Fruit fly (Drosophila melanogaster) whole organism, adult: ENCODE measurements around the gene dysc.
A peak's percentile ranks its signal among the peaks of the same experiment; 100 is the strongest.

Experiments
- CG12768 ChIP-seq: fragments of 200-800 bp; sonication (Bioruptor generic); optimal IDR thresholded peaks from 2 replicates; lab custom pipeline; 2017; ENCODE audit warnings: missing biosample characterization, missing genetic modification characterization, mild to moderate bottlenecking, moderate library complexity, missing genetic modification reagents
- CG14711 ChIP-seq: fragments of 200-800 bp; sonication (Bioruptor generic); optimal IDR thresholded peaks from 2 replicates; lab custom pipeline; 2018; ENCODE audit warnings: missing biosample characterization, mild to moderate bottlenecking, missing genetic modification characterization, moderate library complexity
- CG33017 ChIP-seq: fragments of 200-800 bp; sonication (Bioruptor generic); optimal IDR thresholded peaks from 2 replicates; lab custom pipeline; 2018; ENCODE audit warnings: missing biosample characterization, mild to moderate bottlenecking, missing genetic modification characterization, moderate library complexity
- CG5204 ChIP-seq: fragments of 200-800 bp; sonication (Bioruptor generic); optimal IDR thresholded peaks from 2 replicates; lab custom pipeline; 2016; ENCODE audit warnings: missing biosample characterization, missing genetic modification characterization
- CG7045 ChIP-seq: fragments of 200-800 bp; sonication (Bioruptor generic); optimal IDR thresholded peaks from 2 replicates; lab custom pipeline; 2017; ENCODE audit warnings: missing biosample characterization, mild to moderate bottlenecking, missing genetic modification characterization
- CG7101 ChIP-seq: fragments of 200-800 bp; sonication (Bioruptor generic); optimal IDR thresholded peaks from 2 replicates; lab custom pipeline; 2018; ENCODE audit warnings: missing biosample characterization, mild to moderate bottlenecking, missing genetic modification characterization, moderate library complexity
- Crg-1 ChIP-seq: fragments of 200-800 bp; sonication (Bioruptor generic); optimal IDR thresholded peaks from 2 replicates; lab custom pipeline; 2016; ENCODE audit warnings: missing biosample characterization, missing genetic modification characterization
- Hr96 ChIP-seq: fragments of 200-800 bp; sonication (Bioruptor generic); optimal IDR thresholded peaks from 2 replicates; lab custom pipeline; 2016; ENCODE audit warnings: missing biosample characterization, missing genetic modification characterization
- bab1 ChIP-seq: fragments of 200-800 bp; sonication (Bioruptor generic); optimal IDR thresholded peaks from 3 replicates; lab custom pipeline; 2019; ENCODE audit warnings: missing biosample characterization, mild to moderate bottlenecking, missing genetic modification characterization, moderate library complexity
- cic ChIP-seq: fragments of 200-800 bp; sonication (Bioruptor generic); optimal IDR thresholded peaks from 2 replicates; lab custom pipeline; 2017; ENCODE audit warnings: missing biosample characterization, mild to moderate bottlenecking, missing genetic modification characterization, moderate library complexity
- cnc ChIP-seq, 2 experiments: fragments of >200 bp; optimal IDR thresholded peaks; 2 replicates each; lab custom pipeline; 2017
- tj ChIP-seq: fragments of 200-800 bp; sonication (Bioruptor generic); optimal IDR thresholded peaks from 3 replicates; lab custom pipeline; 2017; ENCODE audit warnings: missing biosample characterization, mild to moderate bottlenecking, missing genetic modification characterization, moderate library complexity
- toe ChIP-seq: fragments of 200-800 bp; sonication (Bioruptor generic); optimal IDR thresholded peaks from 2 replicates; lab custom pipeline; 2016; ENCODE audit warnings: missing biosample characterization, missing genetic modification characterization

dm6 chr3L:13903186-13904020, at the start of gene dysc:
- no peak for TF ChIP-seq cic (GFP tag; lab: Kevin White, UChicago)
- peak; percentile 9 for TF ChIP-seq Hr96
- TF ChIP-seq CG7101 (tag; lab: Kevin White, UChicago), result peak; percentile 65
- TF ChIP-seq CG14711 (tag; lab: Kevin White, UChicago), result peak; percentile 16
- TF ChIP-seq Crg-1 (GFP tag; lab: Kevin White, UChicago), result no peak
- TF ChIP-seq cnc (optimal IDR thresholded peaks at IDR 0.05; lab: Kevin White, UChicago), result no peak
- TF ChIP-seq bab1 (GFP tag; lab: Kevin White, UChicago), result no peak
- TF ChIP-seq CG7045 (GFP tag; lab: Kevin White, UChicago), result peak; percentile 33
- TF ChIP-seq CG5204 (GFP tag; lab: Kevin White, UChicago), result peak; percentile 13
- peak; percentile 24 for TF ChIP-seq toe
- TF ChIP-seq CG33017, result peak; percentile 75
- peak; percentile 37 for TF ChIP-seq CG12768
- TF ChIP-seq tj, result no peak
